Worm (Caenorhabditis elegans) whole organism, L4 larva: ENCODE results near the gene faah-2.

Experiments used
- F37D6.2 ChIP-seq: sonication (generic microtip); optimal IDR thresholded peaks from 2 replicates; lab custom pipeline; 2016; ENCODE audit warnings: mild to moderate bottlenecking, missing genetic modification characterization, missing compliant biosample characterization
- T26A8.4 ChIP-seq: fragments of 200-800 bp; sonication (Bioruptor generic); IDR thresholded peaks from 2 replicates; pipeline ENCODE4 v1.3.6; 2022; ENCODE audit warnings: missing genetic modification characterization, missing compliant biosample characterization
- Y105C5A.15 ChIP-seq: fragments of 200-800 bp; sonication (Bioruptor generic); IDR thresholded peaks from 2 replicates; pipeline ENCODE4 v1.3.6; 2022; ENCODE audit warnings: missing genetic modification characterization, missing compliant biosample characterization
- Y5F2A.4 ChIP-seq: fragments of 200-800 bp; sonication (Bioruptor generic); optimal IDR thresholded peaks from 2 replicates; lab custom pipeline; 2018; ENCODE audit warnings: mild to moderate bottlenecking, missing genetic modification characterization, missing compliant biosample characterization
- Y75B8A.6 ChIP-seq: fragments of 200-800 bp; sonication (Bioruptor generic); IDR thresholded peaks from 2 replicates; pipeline ENCODE4 v1.3.6; 2022; ENCODE audit warnings: missing genetic modification reagents, missing genetic modification characterization, missing compliant biosample characterization
- ZK337.2 ChIP-seq: fragments of 200-800 bp; sonication (Bioruptor generic); IDR thresholded peaks from 2 replicates; pipeline ENCODE4 v1.3.6; 2022; ENCODE audit warnings: missing genetic modification reagents, missing genetic modification characterization, missing compliant biosample characterization
- aha-1 ChIP-seq: fragments of 150-350 bp; peaks from one replicate; lab custom pipeline; 2014; ENCODE audit warnings: missing biosample characterization, missing genetic modification characterization
- aly-2 ChIP-seq: sonication (generic microtip); optimal IDR thresholded peaks from 2 replicates; lab custom pipeline; 2018; ENCODE audit warnings: missing biosample characterization, missing genetic modification characterization
- attf-4 ChIP-seq: sonication (generic microtip); optimal IDR thresholded peaks from 3 replicates; lab custom pipeline; 2017; ENCODE audit warnings: missing biosample characterization, missing genetic modification characterization
- ceh-62 ChIP-seq: sonication (generic microtip); optimal IDR thresholded peaks from 2 replicates; lab custom pipeline; 2017; ENCODE audit warnings: missing biosample characterization, missing genetic modification characterization
- cey-2 ChIP-seq: sonication (generic microtip); optimal IDR thresholded peaks from 3 replicates; lab custom pipeline; 2017; ENCODE audit warnings: missing genetic modification characterization, mild to moderate bottlenecking, missing compliant biosample characterization, antibody characterized with exemption, borderline replicate concordance; ENCODE audit not compliant: insufficient read depth
- ctbp-1 ChIP-seq: fragments of 200-800 bp; sonication (Bioruptor generic); IDR thresholded peaks from 2 replicates; pipeline ENCODE4 v1.3.6; 2022; ENCODE audit warnings: missing genetic modification reagents, missing genetic modification characterization, missing compliant biosample characterization
- dmd-6 ChIP-seq: fragments of 200-800 bp; sonication (Bioruptor generic); IDR thresholded peaks from 2 replicates; pipeline ENCODE4 v1.3.6; 2022; ENCODE audit warnings: missing genetic modification reagents, missing genetic modification characterization, missing compliant biosample characterization
- egl-27 ChIP-seq: sonication (generic microtip); optimal IDR thresholded peaks from 3 replicates; lab custom pipeline; 2017; ENCODE audit warnings: missing biosample characterization, missing genetic modification reagents, missing genetic modification characterization
- egl-43 ChIP-seq: fragments of 200-800 bp; sonication (Bioruptor generic); IDR thresholded peaks from 2 replicates; pipeline ENCODE4 v1.3.6; 2022; ENCODE audit warnings: missing genetic modification reagents, missing genetic modification characterization, missing compliant biosample characterization
- fkh-10 ChIP-seq: fragments of 150-350 bp; optimal IDR thresholded peaks from 2 replicates; lab custom pipeline; 2014; ENCODE audit warnings: missing biosample characterization, missing genetic modification reagents, missing genetic modification characterization
- fos-1 ChIP-seq: fragments of 150-350 bp; optimal IDR thresholded peaks from 2 replicates; lab custom pipeline; 2014; ENCODE audit warnings: missing biosample characterization, missing genetic modification characterization
- gei-8 ChIP-seq: fragments of 200-800 bp; sonication (Bioruptor generic); optimal IDR thresholded peaks from 2 replicates; lab custom pipeline; 2018; ENCODE audit warnings: mild to moderate bottlenecking, missing genetic modification characterization, missing compliant biosample characterization
- hlh-11 ChIP-seq: fragments of 200-800 bp; sonication (Bioruptor generic); optimal IDR thresholded peaks from 2 replicates; lab custom pipeline; 2018; ENCODE audit warnings: mild to moderate bottlenecking, missing genetic modification characterization, missing compliant biosample characterization
- hlh-30 ChIP-seq: sonication (generic microtip); optimal IDR thresholded peaks from 2 replicates; lab custom pipeline; 2017; ENCODE audit warnings: antibody characterized with exemption, mild to moderate bottlenecking, missing genetic modification characterization, missing compliant biosample characterization; ENCODE audit not compliant: insufficient read depth
- lin-1 ChIP-seq: fragments of 200-800 bp; sonication (Bioruptor generic); IDR thresholded peaks from 2 replicates; pipeline ENCODE4 v1.3.6; 2022; ENCODE audit warnings: missing genetic modification reagents, missing genetic modification characterization, missing compliant biosample characterization
- lin-15B ChIP-seq: fragments of 150-350 bp; sonication (generic microtip); optimal IDR thresholded peaks from 3 replicates; lab custom pipeline; 2014; ENCODE audit warnings: missing biosample characterization, missing genetic modification characterization
- lin-29 ChIP-seq: fragments of 200-800 bp; sonication (Bioruptor generic); IDR thresholded peaks from 2 replicates; pipeline ENCODE4 v1.3.6; 2022; ENCODE audit warnings: missing genetic modification reagents, missing genetic modification characterization, missing compliant biosample characterization
- lin-38 ChIP-seq: fragments of 200-800 bp; sonication (Bioruptor generic); IDR thresholded peaks from 2 replicates; pipeline ENCODE4 v1.3.6; 2022; ENCODE audit warnings: missing genetic modification reagents, missing genetic modification characterization, missing compliant biosample characterization
- lin-39 ChIP-seq: fragments of 150-350 bp; optimal IDR thresholded peaks from 2 replicates; lab custom pipeline; 2014; ENCODE audit warnings: missing biosample characterization, missing genetic modification reagents, missing genetic modification characterization
- lir-3 ChIP-seq: sonication (generic microtip); optimal IDR thresholded peaks from 2 replicates; lab custom pipeline; 2016; ENCODE audit warnings: mild to moderate bottlenecking, missing genetic modification characterization, missing compliant biosample characterization
- lsy-2 ChIP-seq, 2 experiments: fragments of 150-350 bp in 1 of 2; sonication (generic microtip) in 1 of 2; optimal IDR thresholded peaks; 2 replicates each; lab custom pipeline; 2014 to 2017; ENCODE audit warnings: missing biosample characterization in 2 of 2, missing genetic modification characterization in 2 of 2
- mdl-1 ChIP-seq, 2 experiments: fragments of 150-350 bp in 1 of 2; sonication (generic microtip) in 1 of 2; optimal IDR thresholded peaks; 2 replicates each; lab custom pipeline; 2014 to 2017; ENCODE audit warnings: missing biosample characterization in 2 of 2, missing genetic modification characterization in 2 of 2
- mdt-29 ChIP-seq: fragments of 200-800 bp; sonication (Bioruptor generic); IDR thresholded peaks from 2 replicates; pipeline ENCODE4 v1.3.6; 2022; ENCODE audit warnings: missing genetic modification reagents, missing genetic modification characterization, missing compliant biosample characterization
- mxl-3 ChIP-seq: fragments of 200-800 bp; sonication (Bioruptor generic); optimal IDR thresholded peaks from 2 replicates; lab custom pipeline; 2018; ENCODE audit warnings: mild to moderate bottlenecking, missing genetic modification characterization, missing compliant biosample characterization
- nhr-10 ChIP-seq: fragments of 150-350 bp; optimal IDR thresholded peaks from 2 replicates; lab custom pipeline; 2014; ENCODE audit warnings: missing biosample characterization, missing genetic modification characterization
- nhr-11 ChIP-seq: fragments of 150-350 bp; optimal IDR thresholded peaks from 2 replicates; lab custom pipeline; 2014; ENCODE audit warnings: missing biosample characterization, missing genetic modification characterization
- nhr-237 ChIP-seq: sonication (generic microtip); optimal IDR thresholded peaks from 2 replicates; lab custom pipeline; 2017; ENCODE audit warnings: missing biosample characterization, missing genetic modification characterization
- nhr-25 ChIP-seq: sonication (generic microtip); optimal IDR thresholded peaks from 2 replicates; lab custom pipeline; 2017; ENCODE audit warnings: missing genetic modification characterization, mild to moderate bottlenecking, missing compliant biosample characterization, antibody characterized with exemption, moderate library complexity, borderline replicate concordance; ENCODE audit not compliant: insufficient read depth
- nhr-28 ChIP-seq: fragments of 150-350 bp; optimal IDR thresholded peaks from 2 replicates; lab custom pipeline; 2014; ENCODE audit warnings: missing biosample characterization, missing genetic modification characterization
- nhr-41 ChIP-seq: fragments of 200-800 bp; sonication (Bioruptor generic); IDR thresholded peaks from 2 replicates; pipeline ENCODE4 v1.3.6; 2022; ENCODE audit warnings: missing genetic modification reagents, missing genetic modification characterization, missing compliant biosample characterization
- nhr-48 ChIP-seq: sonication (generic microtip); optimal IDR thresholded peaks from 2 replicates; lab custom pipeline; 2016; ENCODE audit warnings: mild to moderate bottlenecking, missing genetic modification characterization, missing compliant biosample characterization
- nhr-6 ChIP-seq: fragments of 150-350 bp; optimal IDR thresholded peaks from 2 replicates; lab custom pipeline; 2014; ENCODE audit warnings: missing biosample characterization, missing genetic modification characterization
- nhr-77 ChIP-seq: fragments of 150-350 bp; optimal IDR thresholded peaks from 2 replicates; lab custom pipeline; 2014; ENCODE audit warnings: missing biosample characterization, missing genetic modification characterization
- php-3 ChIP-seq: fragments of 200-800 bp; sonication (Bioruptor generic); IDR thresholded peaks from 2 replicates; pipeline ENCODE4 v1.3.6; 2022; ENCODE audit warnings: missing genetic modification reagents, missing genetic modification characterization, missing compliant biosample characterization
- pqm-1 ChIP-seq: sonication (generic microtip); optimal IDR thresholded peaks from 2 replicates; lab custom pipeline; 2017; ENCODE audit warnings: missing biosample characterization, missing genetic modification characterization
- snpc-1.2 ChIP-seq: fragments of 200-800 bp; sonication (Bioruptor generic); IDR thresholded peaks from 2 replicates; pipeline ENCODE4 v1.3.6; 2022; ENCODE audit warnings: missing genetic modification reagents, missing genetic modification characterization, missing compliant biosample characterization
- spr-1 ChIP-seq: sonication (generic microtip); optimal IDR thresholded peaks from 2 replicates; lab custom pipeline; 2016; ENCODE audit warnings: mild to moderate bottlenecking, missing genetic modification characterization, missing compliant biosample characterization
- spr-3 ChIP-seq: fragments of 200-800 bp; sonication (Bioruptor generic); optimal IDR thresholded peaks from 2 replicates; lab custom pipeline; 2018; ENCODE audit warnings: mild to moderate bottlenecking, missing genetic modification characterization, missing compliant biosample characterization
- tra-1 ChIP-seq: fragments of 200-800 bp; sonication (Bioruptor generic); IDR thresholded peaks from 2 replicates; pipeline ENCODE4 v1.3.6; 2022; ENCODE audit warnings: missing genetic modification reagents, missing genetic modification characterization, missing compliant biosample characterization
- unc-130 ChIP-seq: sonication (generic microtip); optimal IDR thresholded peaks from 2 replicates; lab custom pipeline; 2016; ENCODE audit warnings: missing genetic modification reagents, missing genetic modification characterization, missing compliant biosample characterization
- unc-39 ChIP-seq: sonication (generic microtip); optimal IDR thresholded peaks from 2 replicates; lab custom pipeline; 2017; ENCODE audit warnings: missing biosample characterization, missing genetic modification characterization
- vab-7 ChIP-seq: fragments of 200-800 bp; sonication (Bioruptor generic); IDR thresholded peaks from 2 replicates; pipeline ENCODE4 v1.3.6; 2022; ENCODE audit warnings: missing genetic modification reagents, missing genetic modification characterization, missing compliant biosample characterization
- zfp-2 ChIP-seq: sonication (generic microtip); optimal IDR thresholded peaks from 2 replicates; lab custom pipeline; 2016; ENCODE audit warnings: mild to moderate bottlenecking, missing genetic modification characterization, missing compliant biosample characterization
- zfp-3 ChIP-seq: fragments of 200-800 bp; sonication (Bioruptor generic); conservative IDR thresholded peaks from 2 replicates; pipeline ENCODE4 v1.3.6; 2022; ENCODE audit warnings: missing genetic modification reagents, missing genetic modification characterization, missing compliant biosample characterization
- zip-2 ChIP-seq: fragments of 150-350 bp; optimal IDR thresholded peaks from 2 replicates; lab custom pipeline; 2014; ENCODE audit warnings: missing biosample characterization, missing genetic modification characterization
- ztf-11 ChIP-seq: fragments of 150-350 bp; optimal IDR thresholded peaks from 2 replicates; lab custom pipeline; 2014; ENCODE audit warnings: missing biosample characterization, missing genetic modification characterization
- ztf-7 ChIP-seq: fragments of 150-350 bp; optimal IDR thresholded peaks from 2 replicates; lab custom pipeline; 2014; ENCODE audit warnings: missing biosample characterization, missing genetic modification characterization

The faah-2 gene

ce11 chrIV:8174792-8175191 is 22.5 kb downstream of the faah-2 start (continued):
- TF ChIP-seq nhr-25, result no peak
- TF ChIP-seq aly-2 (tag; lab: Kevin White, UChicago), result no peak
- no peak for TF ChIP-seq nhr-11 (tag; lab: Kevin White, UChicago)
- TF ChIP-seq nhr-6 (tag; lab: Kevin White, UChicago), result no peak
- TF ChIP-seq spr-1 (tag; lab: Kevin White, UChicago), result no peak
- TF ChIP-seq lsy-2 (tag; optimal IDR thresholded peaks at IDR 0.05; lab: Kevin White, UChicago), result no peak
- TF ChIP-seq nhr-41, result 0 out of 2 replicates have a peak, but pooled peaks have one; percentile 36
- TF ChIP-seq fos-1, result no peak
- no peak for TF ChIP-seq tra-1 (GFP tag; lab: Robert Waterston, UW)
- TF ChIP-seq snpc-1.2 (GFP tag; lab: Robert Waterston, UW), result no peak
- no peak for TF ChIP-seq mdt-29
- peak; percentile 62 for TF ChIP-seq mxl-3 (GFP tag; lab: Kevin White, UChicago)
- peak; percentile 30 for TF ChIP-seq nhr-48
- TF ChIP-seq lir-3 (tag; lab: Kevin White, UChicago), result no peak
- TF ChIP-seq pqm-1 (tag; lab: Kevin White, UChicago), result peak; percentile 90
- no peak for TF ChIP-seq ztf-7 (tag; lab: Kevin White, UChicago)
- TF ChIP-seq mdl-1 (tag; optimal IDR thresholded peaks at IDR 0.05; lab: Kevin White, UChicago), result peak in 1 of 2 experiments; percentile 37
- TF ChIP-seq Y75B8A.6 (GFP tag; lab: Robert Waterston, UW), result 0 out of 2 replicates have a peak, but pooled peaks have one; percentile 33
- TF ChIP-seq lin-1 (GFP tag; lab: Robert Waterston, UW), result peak; percentile 71; the same call in 1 of the 2 replicates
- peak; percentile 45 for TF ChIP-seq hlh-11
- no peak for TF ChIP-seq F37D6.2 (tag; lab: Kevin White, UChicago)
- TF ChIP-seq unc-130 (GFP tag; lab: Kevin White, UChicago), result no peak
- TF ChIP-seq lin-38 (GFP tag; lab: Robert Waterston, UW), result no peak
- no peak for TF ChIP-seq attf-4 (tag; lab: Kevin White, UChicago)
- TF ChIP-seq ctbp-1 (GFP tag; lab: Robert Waterston, UW), result no peak
- TF ChIP-seq ceh-62 (tag; lab: Kevin White, UChicago), result no peak
- no peak for TF ChIP-seq php-3 (GFP tag; lab: Robert Waterston, UW)
- TF ChIP-seq lin-29 (GFP tag; lab: Robert Waterston, UW), result no peak
- no peak for TF ChIP-seq unc-39
- TF ChIP-seq nhr-10, result no peak
- TF ChIP-seq aha-1 (tag; lab: Kevin White, UChicago), result no peak
- peak; percentile 63 for TF ChIP-seq dmd-6 (GFP tag; lab: Robert Waterston, UW)
- no peak for TF ChIP-seq vab-7 (GFP tag; lab: Robert Waterston, UW)
- no peak for TF ChIP-seq ZK337.2 (GFP tag; lab: Robert Waterston, UW)
- TF ChIP-seq zfp-3 (GFP tag; lab: Robert Waterston, UW), result no peak
- TF ChIP-seq Y5F2A.4, result no peak
- TF ChIP-seq zfp-2, result no peak
- no peak for TF ChIP-seq nhr-77 (tag; lab: Kevin White, UChicago)
- no peak for TF ChIP-seq lin-39
- TF ChIP-seq cey-2 (tag; lab: Kevin White, UChicago), result no peak
- peak; percentile 67 for TF ChIP-seq nhr-28 (tag; lab: Kevin White, UChicago)
- TF ChIP-seq ztf-11, result no peak
- no peak for TF ChIP-seq T26A8.4 (GFP tag; lab: Robert Waterston, UW)
- no peak for TF ChIP-seq egl-43
- TF ChIP-seq gei-8 (GFP tag; lab: Kevin White, UChicago), result no peak
- TF ChIP-seq zip-2 (tag; lab: Kevin White, UChicago), result no peak
- TF ChIP-seq egl-27 (tag; lab: Kevin White, UChicago), result no peak
- no peak for TF ChIP-seq Y105C5A.15 (GFP tag; lab: Robert Waterston, UW)
- TF ChIP-seq nhr-237 (tag; lab: Kevin White, UChicago), result no peak
- no peak for TF ChIP-seq hlh-30 (tag; lab: Kevin White, UChicago)
- TF ChIP-seq fkh-10 (GFP tag; lab: Kevin White, UChicago), result no peak
- no peak for TF ChIP-seq spr-3 (GFP tag; lab: Kevin White, UChicago)
- TF ChIP-seq lin-15B (tag; lab: Kevin White, UChicago), result no peak
